Fruit fly (Drosophila melanogaster) whole organism, prepupa: Measurements from ENCODE around the gene Enoph.

Source experiments
- CG10631 ChIP-seq: fragments of 200-800 bp; sonication (Bioruptor generic); optimal IDR thresholded peaks from 2 replicates; lab custom pipeline; 2016; ENCODE audit warnings: missing biosample characterization, missing genetic modification characterization
- CG10669 ChIP-seq: fragments of 200-800 bp; sonication (Bioruptor generic); optimal IDR thresholded peaks from 3 replicates; lab custom pipeline; 2018; ENCODE audit warnings: missing biosample characterization, mild to moderate bottlenecking, missing genetic modification characterization, moderate library complexity
- CG11294 ChIP-seq: fragments of 200-800 bp; sonication (Bioruptor generic); IDR thresholded peaks from 2 replicates; pipeline ENCODE4 v1.3.6; 2022; ENCODE audit warnings: missing biosample characterization, missing genetic modification characterization
- CG11762 ChIP-seq: fragments of 200-800 bp; sonication (Bioruptor generic); optimal IDR thresholded peaks from 3 replicates; lab custom pipeline; 2016; ENCODE audit warnings: missing biosample characterization, missing genetic modification characterization; ENCODE audit not compliant: insufficient read depth
- CG11902 ChIP-seq: fragments of 200-800 bp; sonication (Bioruptor generic); optimal IDR thresholded peaks from 3 replicates; lab custom pipeline; 2016; ENCODE audit warnings: missing biosample characterization, missing genetic modification characterization
- CG15336 ChIP-seq: fragments of 200-800 bp; sonication (Bioruptor generic); IDR thresholded peaks from 2 replicates; pipeline ENCODE4 v1.3.6; 2022; ENCODE audit warnings: missing biosample characterization, missing genetic modification characterization
- CG1621 ChIP-seq: fragments of 200-800 bp; sonication (Bioruptor generic); optimal IDR thresholded peaks from 3 replicates; lab custom pipeline; 2018; ENCODE audit warnings: missing biosample characterization, mild to moderate bottlenecking, missing genetic modification characterization
- CG3032 ChIP-seq: fragments of 200-800 bp; optimal IDR thresholded peaks from 2 replicates; lab custom pipeline; 2019; ENCODE audit warnings: missing biosample characterization, mild to moderate bottlenecking, missing genetic modification characterization, moderate library complexity
- CG32006 ChIP-seq: fragments of 200-800 bp; sonication (Bioruptor generic); optimal IDR thresholded peaks from 3 replicates; lab custom pipeline; 2017; ENCODE audit warnings: missing biosample characterization, mild to moderate bottlenecking, missing genetic modification characterization
- CG34406 ChIP-seq: fragments of 200-800 bp; sonication (Bioruptor generic); optimal IDR thresholded peaks from 3 replicates; lab custom pipeline; 2016; ENCODE audit warnings: missing biosample characterization, missing genetic modification characterization
- CG4318 ChIP-seq: fragments of 200-800 bp; sonication (Bioruptor generic); optimal IDR thresholded peaks from 3 replicates; lab custom pipeline; 2017; ENCODE audit warnings: missing biosample characterization, mild to moderate bottlenecking, missing genetic modification characterization
- CG6163 ChIP-seq: fragments of 200-800 bp; sonication (Bioruptor generic); IDR thresholded peaks from 3 replicates; pipeline ENCODE4 v1.3.6; 2022; ENCODE audit warnings: missing biosample characterization, missing genetic modification characterization
- CG6276 ChIP-seq: fragments of 200-800 bp; sonication (Bioruptor generic); optimal IDR thresholded peaks from 2 replicates; lab custom pipeline; 2017; ENCODE audit warnings: missing biosample characterization, mild to moderate bottlenecking, missing genetic modification characterization
- CG6808 ChIP-seq: fragments of 200-800 bp; sonication (Bioruptor generic); optimal IDR thresholded peaks from 3 replicates; lab custom pipeline; 2017; ENCODE audit warnings: missing biosample characterization, missing genetic modification characterization, mild to moderate bottlenecking, moderate library complexity, missing genetic modification reagents
- CG6854 ChIP-seq: fragments of 200-800 bp; sonication (Bioruptor generic); optimal IDR thresholded peaks from 2 replicates; lab custom pipeline; 2017; ENCODE audit warnings: missing biosample characterization, mild to moderate bottlenecking, missing genetic modification characterization
- CG8319 ChIP-seq: fragments of 200-800 bp; sonication (Bioruptor generic); optimal IDR thresholded peaks from 3 replicates; lab custom pipeline; 2016; ENCODE audit warnings: missing biosample characterization, missing genetic modification characterization
- CG9139 ChIP-seq: fragments of 200-800 bp; sonication (Bioruptor generic); optimal IDR thresholded peaks from 3 replicates; lab custom pipeline; 2017; ENCODE audit warnings: missing biosample characterization, mild to moderate bottlenecking, missing genetic modification characterization
- Eip75B ChIP-seq: fragments of 200-800 bp; sonication (Bioruptor generic); optimal IDR thresholded peaks from 3 replicates; lab custom pipeline; 2016; ENCODE audit warnings: missing biosample characterization, missing genetic modification characterization
- Eip93F ChIP-seq: fragments of 200-800 bp; sonication (Bioruptor generic); optimal IDR thresholded peaks from 2 replicates; lab custom pipeline; 2016; ENCODE audit warnings: missing biosample characterization, mild to moderate bottlenecking, missing genetic modification characterization
- Ets21C ChIP-seq: fragments of 200-800 bp; sonication (Bioruptor generic); optimal IDR thresholded peaks from 3 replicates; lab custom pipeline; 2016; ENCODE audit warnings: missing biosample characterization, missing genetic modification characterization
- Ets96B ChIP-seq: fragments of 200-800 bp; optimal IDR thresholded peaks from 2 replicates; lab custom pipeline; 2019; ENCODE audit warnings: missing biosample characterization, mild to moderate bottlenecking, missing genetic modification characterization, moderate library complexity
- Gug ChIP-seq: fragments of 200-800 bp; sonication (Bioruptor generic); IDR thresholded peaks from 2 replicates; pipeline ENCODE4 v1.3.6; 2022; ENCODE audit warnings: missing biosample characterization, missing genetic modification characterization
- Hr38 ChIP-seq: sonication (Bioruptor generic); optimal IDR thresholded peaks from 2 replicates; lab custom pipeline; 2016; ENCODE audit warnings: missing biosample characterization, missing genetic modification characterization
- Hr4 ChIP-seq: fragments of 200-800 bp; sonication (Bioruptor generic); optimal IDR thresholded peaks from 3 replicates; lab custom pipeline; 2016; ENCODE audit warnings: missing biosample characterization, missing genetic modification characterization
- Lpt ChIP-seq: fragments of 200-800 bp; sonication (Bioruptor generic); optimal IDR thresholded peaks from 3 replicates; lab custom pipeline; 2016; ENCODE audit warnings: missing biosample characterization, missing genetic modification characterization
- Met ChIP-seq: fragments of 200-800 bp; sonication (Bioruptor generic); optimal IDR thresholded peaks from 3 replicates; lab custom pipeline; 2016; ENCODE audit warnings: missing biosample characterization, missing genetic modification characterization
- OdsH ChIP-seq: fragments of 200-800 bp; sonication (Bioruptor generic); optimal IDR thresholded peaks from 3 replicates; lab custom pipeline; 2016; ENCODE audit warnings: missing biosample characterization, missing genetic modification characterization
- Smox ChIP-seq: fragments of 200-800 bp; sonication (Bioruptor generic); optimal IDR thresholded peaks from 3 replicates; lab custom pipeline; 2016; ENCODE audit warnings: missing biosample characterization, missing genetic modification characterization
- Sox102F ChIP-seq: fragments of 200-800 bp; sonication (Bioruptor generic); optimal IDR thresholded peaks from 2 replicates; lab custom pipeline; 2016; ENCODE audit warnings: missing biosample characterization, mild to moderate bottlenecking, missing genetic modification characterization
- Sox14 ChIP-seq: fragments of 200-800 bp; sonication (Bioruptor generic); optimal IDR thresholded peaks from 3 replicates; lab custom pipeline; 2016; ENCODE audit warnings: missing biosample characterization, missing genetic modification characterization
- achi ChIP-seq: fragments of 200-800 bp; sonication (Bioruptor generic); optimal IDR thresholded peaks from 3 replicates; lab custom pipeline; 2016; ENCODE audit warnings: missing biosample characterization, missing genetic modification characterization
- acj6 ChIP-seq: fragments of 200-800 bp; sonication (Bioruptor generic); optimal IDR thresholded peaks from 3 replicates; lab custom pipeline; 2016; ENCODE audit warnings: missing biosample characterization, missing genetic modification characterization
- cyc ChIP-seq: fragments of 200-800 bp; sonication (Bioruptor generic); optimal IDR thresholded peaks from 3 replicates; lab custom pipeline; 2016; ENCODE audit warnings: missing biosample characterization, missing genetic modification characterization
- dac ChIP-seq: fragments of 200-800 bp; sonication (Bioruptor generic); optimal IDR thresholded peaks from 2 replicates; lab custom pipeline; 2017; ENCODE audit warnings: missing biosample characterization, mild to moderate bottlenecking, missing genetic modification characterization
- dsx ChIP-seq: fragments of 200-800 bp; optimal IDR thresholded peaks from 3 replicates; lab custom pipeline; 2019; ENCODE audit warnings: missing biosample characterization, mild to moderate bottlenecking, missing genetic modification characterization, moderate library complexity; ENCODE audit not compliant: poor library complexity, severe bottlenecking
- eg ChIP-seq: fragments of 200-800 bp; sonication (Bioruptor generic); IDR thresholded peaks from 3 replicates; pipeline ENCODE4 v1.3.6; 2022; ENCODE audit warnings: missing biosample characterization, missing genetic modification characterization
- esn ChIP-seq: fragments of 200-800 bp; sonication (Bioruptor generic); optimal IDR thresholded peaks from 2 replicates; lab custom pipeline; 2016; ENCODE audit warnings: missing biosample characterization, mild to moderate bottlenecking, missing genetic modification characterization, moderate library complexity
- fd59A ChIP-seq: fragments of 200-800 bp; sonication (Bioruptor generic); optimal IDR thresholded peaks from 2 replicates; lab custom pipeline; 2017; ENCODE audit warnings: missing biosample characterization, mild to moderate bottlenecking, missing genetic modification characterization, missing genetic modification reagents
- fd85E ChIP-seq: fragments of 200-800 bp; sonication (Bioruptor generic); optimal IDR thresholded peaks from 3 replicates; lab custom pipeline; 2016; ENCODE audit warnings: missing biosample characterization, missing genetic modification characterization
- fkh ChIP-seq: fragments of 200-800 bp; sonication (Bioruptor generic); optimal IDR thresholded peaks from 3 replicates; lab custom pipeline; 2017; ENCODE audit warnings: missing biosample characterization, mild to moderate bottlenecking, missing genetic modification characterization, moderate library complexity
- lz ChIP-seq: fragments of 200-800 bp; sonication (Bioruptor generic); optimal IDR thresholded peaks from 3 replicates; lab custom pipeline; 2016; ENCODE audit warnings: missing biosample characterization, missing genetic modification characterization
- pdm3 ChIP-seq: fragments of 200-800 bp; sonication (Bioruptor generic); optimal IDR thresholded peaks from 3 replicates; lab custom pipeline; 2016; ENCODE audit warnings: missing biosample characterization, missing genetic modification characterization
- salr ChIP-seq, 2 experiments: fragments of 200-800 bp; sonication (Bioruptor generic); optimal IDR thresholded peaks; 3 replicates each; lab custom pipeline; 2016 to 2018; ENCODE audit warnings: missing biosample characterization in 2 of 2, missing genetic modification characterization in 2 of 2, mild to moderate bottlenecking in 1 of 2
- spab ChIP-seq: fragments of 200-800 bp; sonication (Bioruptor generic); optimal IDR thresholded peaks from 2 replicates; lab custom pipeline; 2017; ENCODE audit warnings: missing biosample characterization, mild to moderate bottlenecking, missing genetic modification characterization, missing genetic modification reagents
- ss ChIP-seq, 2 experiments: fragments of 200-800 bp; sonication (Bioruptor generic); optimal IDR thresholded peaks; 2 replicates in 1 of 2; 3 replicates in 1 of 2; lab custom pipeline; 2017 to 2018; ENCODE audit warnings: mild to moderate bottlenecking in 2 of 2, missing biosample characterization in 2 of 2, missing genetic modification characterization in 2 of 2, moderate library complexity in 1 of 2
- svp ChIP-seq: fragments of 200-800 bp; sonication (Bioruptor generic); peaks from one replicate; lab custom pipeline; 2016; ENCODE audit warnings: missing biosample characterization, missing genetic modification characterization
- topi ChIP-seq: fragments of 200-800 bp; sonication (Bioruptor generic); optimal IDR thresholded peaks from 3 replicates; lab custom pipeline; 2016; ENCODE audit warnings: missing biosample characterization, missing genetic modification characterization

Enoph gene

dm6 chr3R:5266282-5266681 lies 9.8 kb upstream of the Enoph start:
- TF ChIP-seq cyc (GFP tag; lab: Kevin White, UChicago): no peak
- TF ChIP-seq CG15336 (GFP tag; lab: Robert Waterston, UW): no peak
- no peak for TF ChIP-seq CG6808 (GFP tag; lab: Kevin White, UChicago)
- TF ChIP-seq topi (GFP tag; lab: Kevin White, UChicago): no peak
- TF ChIP-seq Sox14 (GFP tag; lab: Kevin White, UChicago): no peak
- TF ChIP-seq dsx (GFP tag; lab: Kevin White, UChicago): no peak

- TF ChIP-seq Hr38 (GFP tag; lab: Kevin White, UChicago) (no peak), svp (GFP tag; lab: Kevin White, UChicago) (peak; percentile 85), ss (GFP tag; optimal IDR thresholded peaks at IDR 0.05; lab: Kevin White, UChicago) (peak; percentile 13 to 31), salr (GFP tag; optimal IDR thresholded peaks at IDR 0.05; lab: Kevin White, UChicago) (peak in 1 of 2 experiments; percentile 57), spab (GFP tag; lab: Kevin White, UChicago) (peak; percentile 43), pdm3 (peak; percentile 50), CG6163 (no peak), fd85E (GFP tag; lab: Kevin White, UChicago) (no peak), OdsH (GFP tag; lab: Kevin White, UChicago) (peak; percentile 47), cyc (GFP tag; lab: Kevin White, UChicago) (peak; percentile 13), CG8319 (peak; percentile 35), CG6854 (peak; percentile 3), achi (GFP tag; lab: Kevin White, UChicago) (peak; percentile 44), CG10669 (GFP tag; lab: Kevin White, UChicago) (peak; percentile 52), Eip75B (GFP tag; lab: Kevin White, UChicago) (peak; percentile 43), CG9139 (no peak), esn (peak; percentile 69), CG4318 (GFP tag; lab: Kevin White, UChicago) (peak; percentile 12), Ets21C (peak; percentile 44), Met (GFP tag; lab: Kevin White, UChicago) (peak; percentile 55), Hr4 (GFP tag; lab: Kevin White, UChicago) (peak; percentile 50), Gug (no peak), CG3032 (tag; lab: Kevin White, UChicago) (peak; percentile 64), CG11762 (GFP tag; lab: Kevin White, UChicago) (peak; percentile 25), dac (GFP tag; lab: Kevin White, UChicago) (peak; percentile 4), acj6 (GFP tag; lab: Kevin White, UChicago) (peak; percentile 43), Lpt (GFP tag; lab: Kevin White, UChicago) (no peak), CG34406 (GFP tag; lab: Kevin White, UChicago) (peak; percentile 55), CG15336 (GFP tag; lab: Robert Waterston, UW) (no peak), CG11294 (no peak), CG11902 (GFP tag; lab: Kevin White, UChicago) (peak; percentile 7), Smox (GFP tag; lab: Kevin White, UChicago) (peak; percentile 44), fkh (GFP tag; lab: Kevin White, UChicago) (peak; percentile 56), lz (GFP tag; lab: Kevin White, UChicago) (peak; percentile 49), CG32006 (GFP tag; lab: Kevin White, UChicago) (peak; percentile 67), eg (GFP tag; lab: Robert Waterston, UW) (no peak), fd59A (peak; percentile 49), CG6276 (GFP tag; lab: Kevin White, UChicago) (peak; percentile 62), Sox14 (GFP tag; lab: Kevin White, UChicago) (peak; percentile 37), CG1621 (tag; lab: Kevin White, UChicago) (peak; percentile 33), Ets96B (tag; lab: Kevin White, UChicago) (peak; percentile 53), Eip93F (GFP tag; lab: Kevin White, UChicago) (no peak), Sox102F (GFP tag; lab: Kevin White, UChicago) (peak; percentile 55), CG10631 (GFP tag; lab: Kevin White, UChicago) (peak; percentile 36)
These were observed 8.0 kb upstream of the Enoph start for dm6 chr3R:5264251-5265098.
